Fruit fly (Drosophila melanogaster): ENCODE measurements around the gene Fadd.

The Fadd gene

DNA sequence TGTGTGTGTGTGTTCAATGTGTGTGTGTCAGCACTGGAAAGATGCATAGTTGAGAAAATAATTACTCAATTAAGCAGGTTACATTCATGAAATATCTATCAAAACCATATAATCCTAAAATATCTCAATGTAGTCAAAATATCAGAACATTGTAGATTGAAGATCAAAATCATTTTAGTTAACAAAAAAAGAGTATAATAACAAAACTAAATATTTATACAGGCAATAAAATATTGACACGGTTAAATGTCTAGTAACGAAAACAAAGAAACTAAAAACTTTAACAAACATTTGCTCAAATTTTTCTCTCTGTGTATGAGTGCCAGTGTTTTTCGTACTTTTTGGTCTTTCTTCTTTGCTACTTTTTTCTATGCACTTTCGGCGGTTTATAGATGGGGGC, 35.4 kb upstream of the Fadd start:
- peak; percentile 23 for TF ChIP-seq CG7045 (GFP tag; optimal IDR thresholded peaks at IDR 0.05)
- no peak for TF ChIP-seq CG7101 (tag; optimal IDR thresholded peaks at IDR 0.05)
- TF ChIP-seq toe (GFP tag; optimal IDR thresholded peaks at IDR 0.05), result no peak

- no peak for TF ChIP-seq CG5204 (GFP tag; optimal IDR thresholded peaks at IDR 0.05)
- TF ChIP-seq kay (GFP tag; ENCODE audit: borderline replicate concordance), result peak; percentile 64
- no peak for TF ChIP-seq tj (GFP tag; optimal IDR thresholded peaks at IDR 0.05)
These were observed 34.6 kb upstream of the Fadd start for dm6 chr3R:21999641-22000040.

DNA sequence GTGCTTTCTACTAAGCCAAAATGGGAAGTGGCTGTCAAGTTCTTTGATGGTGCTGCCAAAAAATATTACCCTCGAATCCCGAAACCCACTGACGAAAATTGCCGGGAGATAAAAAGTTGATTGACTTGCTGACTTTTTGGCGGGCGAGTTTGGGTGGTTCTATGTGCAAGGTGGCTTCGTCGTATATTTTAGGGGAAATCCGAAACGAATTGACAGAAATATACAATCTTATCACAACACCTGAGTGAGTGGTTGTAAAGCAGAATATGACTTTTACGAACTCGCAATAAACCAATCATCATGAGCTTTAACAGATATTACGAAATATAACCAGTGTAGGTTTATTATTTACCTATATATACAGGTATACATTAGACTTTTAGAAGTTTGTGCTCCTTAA, 30.7 kb upstream of the Fadd start:
- no peak for TF ChIP-seq toe (GFP tag; optimal IDR thresholded peaks at IDR 0.05)
- TF ChIP-seq ovo (GFP tag; optimal IDR thresholded peaks at IDR 0.05), result no peak
- peak; percentile 39 for TF ChIP-seq CG33017 (tag; optimal IDR thresholded peaks at IDR 0.05)
- no peak for TF ChIP-seq CG14711 (tag; optimal IDR thresholded peaks at IDR 0.05)

DNA sequence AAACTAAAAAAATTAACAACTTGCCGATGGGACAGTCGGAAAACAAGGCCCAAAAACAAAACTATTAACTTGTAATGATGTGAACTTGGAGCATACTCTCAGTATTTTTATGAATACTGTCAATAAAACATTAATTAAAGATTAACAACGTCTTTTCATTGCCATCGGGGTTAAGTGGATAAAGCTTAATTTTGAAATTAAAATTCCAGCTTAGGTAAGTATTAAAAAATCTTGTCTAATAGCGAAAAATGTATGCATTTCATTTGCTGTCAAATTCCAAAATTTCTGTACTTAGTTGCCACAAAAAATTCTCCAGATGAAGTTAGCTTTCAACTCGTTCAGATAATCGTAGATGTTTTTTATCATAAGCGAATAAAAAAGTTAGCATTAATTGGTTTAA, 19.9 kb upstream of the Fadd start, which contains the start of gene Theg:
Theg (plus strand) TSS at position 301 of the 400 bp plus-strand sequence.
- no peak for TF ChIP-seq kay (GFP tag; ENCODE audit: borderline replicate concordance)
- TF ChIP-seq CG7101 (tag; optimal IDR thresholded peaks at IDR 0.05), result no peak
- TF ChIP-seq Hr96 (GFP tag; optimal IDR thresholded peaks at IDR 0.05), result no peak
- no peak for TF ChIP-seq ovo (GFP tag; optimal IDR thresholded peaks at IDR 0.05)
- TF ChIP-seq Mnt (GFP tag; optimal IDR thresholded peaks at IDR 0.05), result no peak
- TF ChIP-seq toe (GFP tag; optimal IDR thresholded peaks at IDR 0.05), result no peak
- TF ChIP-seq CG33017 (tag; optimal IDR thresholded peaks at IDR 0.05), result no peak
- TF ChIP-seq tj (GFP tag; optimal IDR thresholded peaks at IDR 0.05), result no peak
- TF ChIP-seq pad (GFP tag; optimal IDR thresholded peaks at IDR 0.05), result no peak
- no peak for TF ChIP-seq Crg-1 (GFP tag; optimal IDR thresholded peaks at IDR 0.05)
- TF ChIP-seq CG11617 (GFP tag; optimal IDR thresholded peaks at IDR 0.05), result no peak
- TF ChIP-seq cnc (optimal IDR thresholded peaks at IDR 0.05), result no peak
- TF ChIP-seq CG14711 (tag; optimal IDR thresholded peaks at IDR 0.05), result no peak
- TF ChIP-seq CG5204 (GFP tag; optimal IDR thresholded peaks at IDR 0.05), result no peak
- no peak for TF ChIP-seq CG12768 (GFP tag; optimal IDR thresholded peaks at IDR 0.05)
- no peak for TF ChIP-seq CG1620 (GFP tag; optimal IDR thresholded peaks at IDR 0.05)
- no peak for TF ChIP-seq cic (GFP tag; optimal IDR thresholded peaks at IDR 0.05)
- TF ChIP-seq Clk (GFP tag; optimal IDR thresholded peaks at IDR 0.05), result no peak
- TF ChIP-seq bab1 (GFP tag; optimal IDR thresholded peaks at IDR 0.05), result no peak
- TF ChIP-seq CG7045 (GFP tag; optimal IDR thresholded peaks at IDR 0.05), result no peak

DNA sequence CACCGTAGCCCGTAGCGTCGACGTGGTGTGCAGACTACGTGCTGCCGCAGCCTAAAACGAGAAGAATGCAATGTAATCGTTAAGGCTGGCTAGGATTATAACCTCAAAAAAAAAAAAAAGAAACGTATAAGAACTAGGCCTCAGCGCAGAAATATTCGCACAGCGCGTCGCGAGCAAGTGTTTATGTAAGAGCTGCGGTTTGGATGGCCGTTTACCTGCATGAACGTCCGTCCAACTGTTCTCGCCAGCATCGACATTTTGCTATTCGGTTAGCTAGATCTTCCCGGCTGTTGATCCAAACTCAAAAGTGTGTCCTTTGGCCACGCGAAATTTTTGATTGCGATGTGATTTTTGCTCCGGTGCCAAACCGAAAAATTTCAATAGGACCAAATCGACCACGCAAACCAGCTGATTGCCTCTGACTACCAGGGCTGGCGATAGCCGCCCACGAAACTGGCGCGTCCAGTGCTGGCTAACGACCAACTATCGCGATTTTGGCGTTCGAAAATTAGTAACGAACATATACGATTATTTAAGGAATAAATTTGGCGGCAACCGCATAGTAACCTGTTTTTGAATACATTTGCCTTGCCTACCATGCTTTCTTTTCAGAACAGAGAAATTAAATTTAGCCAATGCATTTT, 15.4 kb upstream of the Fadd start, which contains the start of gene Idh3b:
Idh3b (minus strand) TSS at position 606 of the 644 bp plus-strand sequence.
- TF ChIP-seq CG33017 (tag; optimal IDR thresholded peaks at IDR 0.05) (peak; percentile 62), CG14711 (tag; optimal IDR thresholded peaks at IDR 0.05) (no peak), Clk (GFP tag; optimal IDR thresholded peaks at IDR 0.05) (peak; percentile 57), Mnt (GFP tag; optimal IDR thresholded peaks at IDR 0.05) (peak; percentile 85), CG7101 (tag; optimal IDR thresholded peaks at IDR 0.05) (peak; percentile 73), toe (GFP tag; optimal IDR thresholded peaks at IDR 0.05) (no peak), Crg-1 (GFP tag; optimal IDR thresholded peaks at IDR 0.05) (peak; percentile 82), kay (GFP tag; ENCODE audit: borderline replicate concordance) (no peak), bab1 (GFP tag; optimal IDR thresholded peaks at IDR 0.05) (peak; percentile 74), cnc (optimal IDR thresholded peaks at IDR 0.05) (no peak), cic (GFP tag; optimal IDR thresholded peaks at IDR 0.05) (peak; percentile 40), ovo (GFP tag; optimal IDR thresholded peaks at IDR 0.05) (no peak), CG7045 (GFP tag; optimal IDR thresholded peaks at IDR 0.05) (peak; percentile 57), CG5204 (GFP tag; optimal IDR thresholded peaks at IDR 0.05) (no peak), CG11617 (GFP tag; optimal IDR thresholded peaks at IDR 0.05) (peak; percentile 40), CG1620 (GFP tag; optimal IDR thresholded peaks at IDR 0.05) (peak; percentile 82), tj (GFP tag; optimal IDR thresholded peaks at IDR 0.05) (peak; percentile 29), CG12768 (GFP tag; optimal IDR thresholded peaks at IDR 0.05) (peak; percentile 79), Hr96 (GFP tag; optimal IDR thresholded peaks at IDR 0.05) (peak; percentile 73), pad (GFP tag; optimal IDR thresholded peaks at IDR 0.05) (peak; percentile 69)

DNA sequence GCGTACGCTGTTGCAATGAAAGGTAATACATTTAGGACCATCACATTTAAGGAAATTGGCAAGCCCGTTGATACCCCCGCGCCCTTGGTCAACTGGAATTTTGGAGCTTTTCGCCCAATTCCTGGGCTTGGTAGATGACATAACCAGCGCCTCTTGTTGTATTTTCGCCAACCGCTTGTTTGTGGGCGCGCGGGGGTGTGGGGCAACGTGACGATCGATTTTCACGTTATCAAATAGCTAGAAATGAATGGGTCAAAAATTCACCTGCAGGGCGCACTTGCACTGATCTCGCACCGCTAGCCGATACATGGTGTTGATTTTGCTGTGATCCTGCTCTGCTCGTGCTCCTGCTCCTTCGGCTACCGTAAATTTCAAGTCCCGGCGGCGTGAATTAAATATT, 11.6 kb upstream of the Fadd start:
- TF ChIP-seq Mnt (GFP tag; optimal IDR thresholded peaks at IDR 0.05), result peak; percentile 14
- peak; percentile 51 for TF ChIP-seq cic (GFP tag; optimal IDR thresholded peaks at IDR 0.05)
- TF ChIP-seq Hr96 (GFP tag; optimal IDR thresholded peaks at IDR 0.05), result no peak
- peak; percentile 13 for TF ChIP-seq bab1 (GFP tag; optimal IDR thresholded peaks at IDR 0.05)

DNA sequence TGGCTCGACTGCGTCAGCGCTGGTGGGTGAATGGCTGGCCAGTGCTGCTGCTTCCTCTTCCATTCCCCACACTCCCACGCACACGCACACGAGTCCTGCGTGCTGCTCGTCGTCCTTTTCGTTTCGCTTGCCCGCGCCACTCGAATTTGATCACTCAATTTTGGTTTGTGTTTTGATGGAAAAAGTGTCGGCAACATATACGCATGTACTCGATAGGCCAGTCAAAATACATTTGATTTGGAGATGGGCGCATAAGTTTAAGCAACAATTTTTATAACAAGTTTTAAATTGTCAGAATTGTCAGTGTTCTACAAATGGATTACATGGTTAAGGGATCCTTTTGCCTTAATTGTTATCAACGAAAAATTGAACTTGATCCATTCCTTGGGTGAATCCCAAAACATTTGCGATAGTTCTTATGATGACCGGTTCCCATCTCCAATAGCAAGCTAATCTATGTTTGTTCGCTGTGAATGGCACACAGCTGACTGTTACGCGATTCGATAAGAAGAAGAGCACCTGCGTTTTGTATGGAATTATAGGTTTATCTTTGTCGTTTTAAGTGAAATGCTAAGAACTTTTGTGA, 11.1 kb upstream of the Fadd start, which contains the start of the genes Mitofilin and mRpL35:
Mitofilin (minus strand) TSS at position 295 of the 586 bp plus-strand sequence.
mRpL35 (plus strand) TSS at position 487 of the 586 bp plus-strand sequence.
- TF ChIP-seq CG5204 (GFP tag; optimal IDR thresholded peaks at IDR 0.05), result no peak
- TF ChIP-seq cnc (optimal IDR thresholded peaks at IDR 0.05), result no peak
- peak; percentile 9 for TF ChIP-seq Crg-1 (GFP tag; optimal IDR thresholded peaks at IDR 0.05)
- peak; percentile 28 for TF ChIP-seq CG12768 (GFP tag; optimal IDR thresholded peaks at IDR 0.05)
- TF ChIP-seq CG14711 (tag; optimal IDR thresholded peaks at IDR 0.05), result no peak
- no peak for TF ChIP-seq ovo (GFP tag; optimal IDR thresholded peaks at IDR 0.05)
- TF ChIP-seq toe (GFP tag; optimal IDR thresholded peaks at IDR 0.05), result no peak
- no peak for TF ChIP-seq bab1 (GFP tag; optimal IDR thresholded peaks at IDR 0.05)
- TF ChIP-seq cic (GFP tag; optimal IDR thresholded peaks at IDR 0.05), result no peak
- TF ChIP-seq Hr96 (GFP tag; optimal IDR thresholded peaks at IDR 0.05), result peak; percentile 70
- TF ChIP-seq Mnt (GFP tag; optimal IDR thresholded peaks at IDR 0.05), result peak; percentile 21
- peak; percentile 13 for TF ChIP-seq tj (GFP tag; optimal IDR thresholded peaks at IDR 0.05)
- peak; percentile 29 for TF ChIP-seq CG7101 (tag; optimal IDR thresholded peaks at IDR 0.05)
- TF ChIP-seq Clk (GFP tag; optimal IDR thresholded peaks at IDR 0.05), result no peak
- no peak for TF ChIP-seq kay (GFP tag; ENCODE audit: borderline replicate concordance)
- TF ChIP-seq CG33017 (tag; optimal IDR thresholded peaks at IDR 0.05), result peak; percentile 20
- TF ChIP-seq pad (GFP tag; optimal IDR thresholded peaks at IDR 0.05), result peak; percentile 48
- TF ChIP-seq CG11617 (GFP tag; optimal IDR thresholded peaks at IDR 0.05), result peak; percentile 70
- peak; percentile 41 for TF ChIP-seq CG7045 (GFP tag; optimal IDR thresholded peaks at IDR 0.05)
- peak; percentile 28 for TF ChIP-seq CG1620 (GFP tag; optimal IDR thresholded peaks at IDR 0.05)

All from whole organism, adult.